Fruit fly (Drosophila melanogaster): ENCODE measurements around the gene CG42750.

DNA sequence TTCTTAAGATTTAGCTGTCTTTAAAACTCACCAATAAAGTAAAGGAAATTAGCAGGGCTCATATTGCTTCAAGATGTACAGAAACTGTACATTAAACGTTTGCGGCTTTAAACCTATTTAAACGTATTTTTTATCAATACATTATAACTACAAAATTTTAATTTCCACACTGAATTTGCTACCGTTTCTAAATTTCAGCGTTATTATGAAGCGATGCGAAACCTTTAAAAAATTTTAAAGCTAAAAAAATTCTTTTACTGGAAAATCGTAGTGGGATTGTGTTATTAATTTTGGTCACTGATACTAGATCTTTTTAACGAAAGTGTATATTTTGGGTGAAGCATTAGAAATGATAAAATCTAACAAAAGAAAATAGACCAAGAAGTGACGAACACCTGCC lies 33.8 kb upstream of the CG42750 start, which contains the start of gene CG43354:
- TF ChIP-seq Mad (GFP tag; optimal IDR thresholded peaks at IDR 0.05): no peak
- TF ChIP-seq CG6854 (GFP tag; optimal IDR thresholded peaks at IDR 0.05): no peak
- TF ChIP-seq luna (GFP tag; optimal IDR thresholded peaks at IDR 0.05): no peak
- TF ChIP-seq chif (GFP tag; optimal IDR thresholded peaks at IDR 0.05): no peak
- no peak for TF ChIP-seq usp (GFP tag; optimal IDR thresholded peaks at IDR 0.05)

Measured in whole organism, embryonic.